Worm (Caenorhabditis elegans): Measurements from ENCODE around the gene vha-19.

vha-19 gene

DNA sequence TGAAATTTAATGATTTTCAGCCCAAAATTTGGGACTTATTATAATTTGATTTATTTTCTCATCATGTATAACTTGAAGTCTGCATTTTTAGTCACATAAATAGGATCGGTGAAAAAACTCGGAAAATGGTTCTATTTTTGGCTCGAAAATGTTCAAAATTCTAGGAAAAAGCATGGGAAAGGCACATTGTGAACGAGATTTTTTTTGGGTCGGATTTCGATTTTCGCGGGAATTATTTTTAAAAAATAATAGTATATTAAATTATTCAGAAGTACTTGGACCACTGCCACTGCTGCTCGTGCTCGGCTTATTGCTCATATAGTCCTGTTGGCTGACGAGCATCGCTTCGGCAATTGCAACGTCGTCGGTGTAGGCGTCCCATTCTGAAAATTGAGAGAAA, 4.4 kb downstream of the vha-19 start:
- TF ChIP-seq unc-39 (tag; optimal IDR thresholded peaks at IDR 0.05) = no peak
- no peak for TF ChIP-seq unc-130 (GFP tag; optimal IDR thresholded peaks at IDR 0.05)
- peak; percentile 3 for TF ChIP-seq duxl-1 (tag; optimal IDR thresholded peaks at IDR 0.05; ENCODE audit: poor library complexity)
- 0 out of 2 replicates have a peak, but pooled peaks have one; percentile 13 for TF ChIP-seq tra-1 (GFP tag; IDR thresholded peaks at IDR 0.05)
- TF ChIP-seq Y105C5A.15 (GFP tag; IDR thresholded peaks at IDR 0.05) = no peak
- 0 out of 2 replicates have a peak, but pooled peaks have one; percentile 11 for TF ChIP-seq dmd-8 (GFP tag; IDR thresholded peaks at IDR 0.05)
- TF ChIP-seq hlh-30 (tag; optimal IDR thresholded peaks at IDR 0.05; ENCODE audit: insufficient read depth) = no peak
- TF ChIP-seq T26A8.4 (GFP tag; IDR thresholded peaks at IDR 0.05) = no peak
- no peak for TF ChIP-seq lin-39 (tag; optimal IDR thresholded peaks at IDR 0.05)
- TF ChIP-seq hif-1 (tag; optimal IDR thresholded peaks at IDR 0.05) = no peak
- no peak for TF ChIP-seq sdz-12 (GFP tag; optimal IDR thresholded peaks at IDR 0.05)
- no peak for TF ChIP-seq nhr-76 (tag; optimal IDR thresholded peaks at IDR 0.05)
- TF ChIP-seq lir-3 (tag; optimal IDR thresholded peaks at IDR 0.05) = no peak
- 0 out of 2 replicates have a peak, but pooled peaks have one; percentile 42 for TF ChIP-seq zfp-3 (GFP tag; conservative IDR thresholded peaks at IDR 0.05)
- peak; percentile 4 for TF ChIP-seq mes-2 (tag; optimal IDR thresholded peaks at IDR 0.05; ENCODE audit: poor library complexity, severe bottlenecking)
- peak; percentile 30 for TF ChIP-seq dve-1 (tag; optimal IDR thresholded peaks at IDR 0.05; ENCODE audit: insufficient read depth)
- no peak for TF ChIP-seq zip-2 (tag; optimal IDR thresholded peaks at IDR 0.05)
- TF ChIP-seq lin-38 (GFP tag; IDR thresholded peaks at IDR 0.05) = peak; percentile 23; the same call in 1 of the 2 replicates
- no peak for TF ChIP-seq unc-62 (GFP tag; optimal IDR thresholded peaks at IDR 0.05 in 1 of 2)
- TF ChIP-seq unc-62 (tag; optimal IDR thresholded peaks at IDR 0.05) = no peak

DNA sequence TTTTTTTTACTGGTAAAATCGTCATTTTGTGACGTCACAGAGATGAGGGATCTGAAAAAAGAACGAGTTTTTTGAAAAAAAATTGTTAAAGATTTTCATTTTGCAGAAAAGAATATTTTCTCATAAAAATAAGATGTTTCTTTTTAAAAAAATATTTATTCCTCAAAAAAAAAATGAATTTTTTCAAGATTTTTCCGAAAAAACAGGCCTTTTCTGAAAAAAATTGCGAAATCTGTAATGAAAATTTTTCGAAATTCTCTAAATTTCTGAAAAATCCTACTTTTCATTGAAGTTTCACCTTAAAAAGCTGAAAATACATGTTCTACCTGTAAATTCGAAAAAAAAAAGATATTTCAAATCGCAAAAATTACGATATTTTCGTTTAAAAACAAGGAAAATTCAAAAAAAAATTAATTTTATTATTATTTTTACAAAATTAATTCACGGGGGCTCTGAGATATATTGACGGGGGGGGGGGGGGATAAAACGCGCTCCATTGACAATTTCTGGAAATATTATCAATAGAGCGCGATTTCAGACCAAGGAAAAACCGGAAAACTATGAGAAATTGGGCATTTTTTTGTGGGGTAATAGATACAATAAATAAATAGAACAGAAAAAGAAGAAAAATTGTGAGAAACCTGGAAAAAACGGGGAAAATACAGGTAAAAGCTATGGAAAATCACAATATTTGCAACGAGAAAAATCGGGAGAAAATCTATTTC, 9.2 kb downstream of the vha-19 start, which contains the start of gene otub-4:
Gene otub-4, minus strand, starts transcription at position 51 of the 725 bp plus-strand sequence.
- no peak for TF ChIP-seq snpc-4 (tag; optimal IDR thresholded peaks at IDR 0.05)
- peak; percentile 66 for TF ChIP-seq lin-38 (GFP tag; IDR thresholded peaks at IDR 0.05)

DNA sequence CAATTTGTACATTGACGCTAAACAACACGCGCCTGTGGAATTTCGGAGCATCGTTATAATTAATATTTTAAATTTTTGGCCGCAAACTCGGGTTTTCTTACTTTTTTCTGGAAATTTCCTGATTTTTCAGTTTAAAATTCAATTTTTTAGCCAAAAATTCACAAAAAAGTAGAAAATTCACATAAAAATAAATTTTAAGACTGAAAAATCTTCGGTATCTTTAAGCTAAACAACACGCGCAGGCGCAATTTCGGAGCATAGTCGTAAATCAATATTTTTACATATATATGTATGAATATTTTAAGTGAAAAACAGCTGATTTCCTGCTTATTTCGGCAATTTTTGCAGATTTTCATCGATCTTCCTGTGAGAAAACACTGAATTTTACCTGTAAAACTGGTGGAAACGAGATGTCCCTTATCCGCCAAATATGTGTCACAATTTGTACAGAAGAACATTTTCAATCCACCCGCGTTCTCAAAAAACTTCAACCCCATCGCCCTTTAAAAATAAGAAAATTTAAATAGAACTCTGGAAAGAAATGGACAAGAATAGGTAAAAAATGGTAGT, 13.4 kb downstream of the vha-19 start, which contains the start of gene B0546.3:
Gene B0546.3, minus strand, starts transcription at position 504 of the 570 bp plus-strand sequence.
- 0 out of 2 replicates have a peak, but pooled peaks have one; percentile 31 for TF ChIP-seq zfp-3 (GFP tag; conservative IDR thresholded peaks at IDR 0.05)
- peak; percentile 58 for TF ChIP-seq ama-1 (optimal IDR thresholded peaks at IDR 0.05)
- TF ChIP-seq T26A8.4 (GFP tag; IDR thresholded peaks at IDR 0.05) = peak; percentile 60; the same call in 1 of the 2 replicates
- TF ChIP-seq mdt-29 (GFP tag; IDR thresholded peaks at IDR 0.05) = no peak
- TF ChIP-seq lin-38 (GFP tag; IDR thresholded peaks at IDR 0.05) = peak; percentile 43
- TF ChIP-seq Y48G9A.11 (GFP tag; IDR thresholded peaks at IDR 0.05) = peak; percentile 22; the same call in 1 of the 2 replicates
- TF ChIP-seq nhr-48 (tag; optimal IDR thresholded peaks at IDR 0.05) = no peak
- no peak for TF ChIP-seq daf-16 (GFP tag; optimal IDR thresholded peaks at IDR 0.05)
- TF ChIP-seq daf-16 (tag; optimal IDR thresholded peaks at IDR 0.05) = peak; percentile 6
- TF ChIP-seq lsy-2 (tag; optimal IDR thresholded peaks at IDR 0.05) = peak in 1 of 2 experiments; percentile 18
- TF ChIP-seq pha-4 (GFP tag; IDR thresholded peaks at IDR 0.05) = no peak
- TF ChIP-seq pha-4 (tag; optimal IDR thresholded peaks at IDR 0.05) = no peak
- peak; percentile 43 for TF ChIP-seq sdz-12 (GFP tag; optimal IDR thresholded peaks at IDR 0.05)
- TF ChIP-seq Y5F2A.4 (GFP tag; optimal IDR thresholded peaks at IDR 0.05) = no peak
- TF ChIP-seq hlh-11 (tag; optimal IDR thresholded peaks at IDR 0.05) = no peak
- TF ChIP-seq daf-8 (GFP tag; IDR thresholded peaks at IDR 0.05) = no peak
- no peak for TF ChIP-seq rbr-2 (tag; optimal IDR thresholded peaks at IDR 0.05)
- no peak for TF ChIP-seq Y75B8A.6 (GFP tag; IDR thresholded peaks at IDR 0.05)
- peak; percentile 78 for TF ChIP-seq T20F7.1 (GFP tag; optimal IDR thresholded peaks at IDR 0.05)
- TF ChIP-seq snpc-1.2 (GFP tag; IDR thresholded peaks at IDR 0.05) = no peak
- peak; percentile 27 for TF ChIP-seq dve-1 (tag; optimal IDR thresholded peaks at IDR 0.05; ENCODE audit: insufficient read depth)
- TF ChIP-seq nhr-102 (tag; optimal IDR thresholded peaks at IDR 0.05) = peak; percentile 6

Measured in whole organism, L4 larva.